Worm (Caenorhabditis elegans) whole organism, young adult: ENCODE results near the gene C36B7.4.

Experiments
- B0035.1 ChIP-seq: sonication (generic microtip); optimal IDR thresholded peaks from 2 replicates; lab custom pipeline; 2016; ENCODE audit warnings: missing genetic modification characterization, mild to moderate bottlenecking, missing compliant biosample characterization, missing genotype, missing genetic modification reagents
- F33H1.4 ChIP-seq: fragments of 200-800 bp; sonication (Bioruptor generic); IDR thresholded peaks from 2 replicates; pipeline ENCODE4 v1.3.6; 2022; ENCODE audit warnings: missing genetic modification reagents, missing genetic modification characterization, missing compliant biosample characterization
- F37B4.10 ChIP-seq: fragments of 200-800 bp; sonication (Bioruptor generic); IDR thresholded peaks from 2 replicates; pipeline ENCODE4 v1.3.6; 2022; ENCODE audit warnings: missing genetic modification characterization, missing compliant biosample characterization
- K11D2.4 ChIP-seq: fragments of 200-800 bp; sonication (Bioruptor generic); IDR thresholded peaks from 2 replicates; pipeline ENCODE4 v1.3.6; 2022; ENCODE audit warnings: missing genetic modification reagents, missing genetic modification characterization, missing compliant biosample characterization
- Y53F4B.3 ChIP-seq: fragments of 200-800 bp; sonication (Bioruptor generic); IDR thresholded peaks from 2 replicates; pipeline ENCODE4 v1.3.6; 2022; ENCODE audit warnings: missing genetic modification reagents, missing genetic modification characterization, missing compliant biosample characterization
- Y53G8AR.9 ChIP-seq: fragments of 200-800 bp; sonication (Bioruptor generic); conservative IDR thresholded peaks from 2 replicates; pipeline ENCODE4 v1.3.6; 2022; ENCODE audit warnings: missing genetic modification reagents, missing genetic modification characterization, missing compliant biosample characterization
- Y67H2A.10 ChIP-seq: fragments of 200-800 bp; sonication (Bioruptor generic); conservative IDR thresholded peaks from 2 replicates; pipeline ENCODE4 v1.3.6; 2022; ENCODE audit warnings: missing genetic modification reagents, missing genetic modification characterization, missing compliant biosample characterization
- ZK185.1 ChIP-seq: sonication (generic microtip); optimal IDR thresholded peaks from 2 replicates; lab custom pipeline; 2016; ENCODE audit warnings: mild to moderate bottlenecking, missing genetic modification characterization, missing compliant biosample characterization; ENCODE audit not compliant: poor library complexity, severe bottlenecking
- akir-1 ChIP-seq: fragments of 200-800 bp; sonication (Bioruptor generic); optimal IDR thresholded peaks from 2 replicates; lab custom pipeline; 2018; ENCODE audit warnings: mild to moderate bottlenecking, missing genetic modification characterization, moderate library complexity, missing compliant biosample characterization
- atf-7 ChIP-seq: sonication (generic microtip); optimal IDR thresholded peaks from 2 replicates; lab custom pipeline; 2017; ENCODE audit warnings: mild to moderate bottlenecking, missing genetic modification characterization, missing compliant biosample characterization
- cebp-2 ChIP-seq: fragments of 200-800 bp; sonication (Bioruptor generic); IDR thresholded peaks from 2 replicates; pipeline ENCODE4 v1.3.6; 2022; ENCODE audit warnings: missing genetic modification characterization, missing compliant biosample characterization
- ceh-100 ChIP-seq: fragments of 200-800 bp; sonication (Bioruptor generic); IDR thresholded peaks from 2 replicates; pipeline ENCODE4 v1.3.6; 2022; ENCODE audit warnings: missing genetic modification reagents, missing genetic modification characterization, missing compliant biosample characterization
- ceh-40 ChIP-seq: fragments of 200-800 bp; sonication (Bioruptor generic); IDR thresholded peaks from 2 replicates; pipeline ENCODE4 v1.3.6; 2022; ENCODE audit warnings: missing genetic modification characterization, missing compliant biosample characterization
- ceh-58 ChIP-seq: fragments of 200-800 bp; sonication (Bioruptor generic); IDR thresholded peaks from 2 replicates; pipeline ENCODE4 v1.3.6; 2022; ENCODE audit warnings: missing genetic modification characterization, missing compliant biosample characterization
- dpl-1 ChIP-seq: fragments of 150-350 bp; optimal IDR thresholded peaks from 2 replicates; lab custom pipeline; 2014; ENCODE audit warnings: missing biosample characterization, missing genetic modification reagents, missing genetic modification characterization
- efl-1 ChIP-seq: fragments of 150-350 bp; optimal IDR thresholded peaks from 2 replicates; lab custom pipeline; 2014; ENCODE audit warnings: missing biosample characterization, missing genetic modification reagents, missing genetic modification characterization
- ekl-4 ChIP-seq: fragments of 200-800 bp; sonication (Bioruptor generic); IDR thresholded peaks from 2 replicates; pipeline ENCODE4 v1.3.6; 2022; ENCODE audit warnings: missing genetic modification reagents, missing genetic modification characterization, missing compliant biosample characterization
- ets-4 ChIP-seq: fragments of 200-800 bp; sonication (Bioruptor generic); optimal IDR thresholded peaks from 2 replicates; lab custom pipeline; 2018; ENCODE audit warnings: mild to moderate bottlenecking, missing genetic modification characterization, missing compliant biosample characterization
- fkh-3 ChIP-seq: sonication (generic microtip); optimal IDR thresholded peaks from 2 replicates; lab custom pipeline; 2016; ENCODE audit warnings: mild to moderate bottlenecking, missing genetic modification characterization, missing compliant biosample characterization
- hlh-12 ChIP-seq: sonication (generic microtip); optimal IDR thresholded peaks from 2 replicates; lab custom pipeline; 2016; ENCODE audit warnings: missing genetic modification characterization, missing compliant biosample characterization
- hsf-1 ChIP-seq: fragments of 200-800 bp; sonication (Bioruptor generic); IDR thresholded peaks from 2 replicates; pipeline ENCODE4 v1.3.6; 2022; ENCODE audit warnings: missing genetic modification reagents, missing genetic modification characterization, missing compliant biosample characterization
- mcd-1 ChIP-seq: fragments of 200-800 bp; sonication (Bioruptor generic); IDR thresholded peaks from 2 replicates; pipeline ENCODE4 v1.3.6; 2022; ENCODE audit warnings: missing genetic modification reagents, missing genetic modification characterization, missing compliant biosample characterization
- mel-28 ChIP-seq: sonication (generic microtip); optimal IDR thresholded peaks from 2 replicates; lab custom pipeline; 2016; ENCODE audit warnings: borderline replicate concordance, mild to moderate bottlenecking, missing genetic modification characterization, missing compliant biosample characterization
- mes-4 ChIP-seq: sonication (generic microtip); optimal IDR thresholded peaks from 2 replicates; lab custom pipeline; 2016; ENCODE audit warnings: missing genotype, missing genetic modification characterization, missing compliant biosample characterization
- nfya-1 ChIP-seq: sonication (generic microtip); optimal IDR thresholded peaks from 2 replicates; lab custom pipeline; 2017; ENCODE audit warnings: antibody characterized with exemption, missing compliant biosample characterization, missing genetic modification characterization, borderline replicate concordance; ENCODE audit not compliant: insufficient read depth
- nfyb-1 ChIP-seq: fragments of 200-800 bp; sonication (Bioruptor generic); IDR thresholded peaks from 2 replicates; pipeline ENCODE4 v1.3.6; 2022; ENCODE audit warnings: missing genetic modification reagents, missing genetic modification characterization, missing compliant biosample characterization
- nhr-27 ChIP-seq: fragments of 200-800 bp; sonication (Bioruptor generic); optimal IDR thresholded peaks from 2 replicates; lab custom pipeline; 2018; ENCODE audit warnings: mild to moderate bottlenecking, missing genetic modification characterization, moderate library complexity, missing compliant biosample characterization
- nhr-80 ChIP-seq: sonication (generic microtip); optimal IDR thresholded peaks from 2 replicates; lab custom pipeline; 2016; ENCODE audit warnings: missing genetic modification characterization, missing compliant biosample characterization
- pbrm-1 ChIP-seq: fragments of 200-800 bp; sonication (Bioruptor generic); IDR thresholded peaks from 2 replicates; pipeline ENCODE4 v1.3.6; 2022; ENCODE audit warnings: missing genetic modification reagents, missing genetic modification characterization, missing compliant biosample characterization
- rcor-1 ChIP-seq: fragments of 200-800 bp; sonication (Bioruptor generic); IDR thresholded peaks from 2 replicates; pipeline ENCODE4 v1.3.6; 2022; ENCODE audit warnings: missing genetic modification reagents, missing genetic modification characterization, missing compliant biosample characterization
- rec-8 ChIP-seq, 2 experiments: sonication (generic microtip); optimal IDR thresholded peaks; 2 replicates each; lab custom pipeline; 2016; ENCODE audit warnings: mild to moderate bottlenecking in 2 of 2, missing genetic modification characterization in 2 of 2, missing genetic modification reagents in 2 of 2, missing genotype in 2 of 2, missing biosample characterization in 1 of 2, missing compliant biosample characterization in 1 of 2, moderate library complexity in 1 of 2
- somi-1 ChIP-seq: fragments of 200-800 bp; sonication (Bioruptor generic); optimal IDR thresholded peaks from 2 replicates; lab custom pipeline; 2018; ENCODE audit warnings: mild to moderate bottlenecking, missing genetic modification characterization, missing compliant biosample characterization
- tlf-1 ChIP-seq: fragments of 200-800 bp; sonication (Bioruptor generic); optimal IDR thresholded peaks from 2 replicates; lab custom pipeline; 2018; ENCODE audit warnings: mild to moderate bottlenecking, missing genetic modification characterization, missing compliant biosample characterization
- unc-62 ChIP-seq: fragments of 150-350 bp; optimal IDR thresholded peaks from 2 replicates; lab custom pipeline; 2014; ENCODE audit warnings: missing biosample characterization, missing genetic modification reagents, missing genetic modification characterization
- zfh-2 ChIP-seq: fragments of 200-800 bp; sonication (Bioruptor generic); conservative IDR thresholded peaks from 2 replicates; pipeline ENCODE4 v1.3.6; 2022; ENCODE audit warnings: missing genetic modification reagents, missing genetic modification characterization, missing compliant biosample characterization
- ztf-26 ChIP-seq: sonication (generic microtip); optimal IDR thresholded peaks from 2 replicates; lab custom pipeline; 2017; ENCODE audit warnings: missing genetic modification characterization, missing compliant biosample characterization
- ztf-28 ChIP-seq: fragments of 200-800 bp; sonication (Bioruptor generic); IDR thresholded peaks from 2 replicates; pipeline ENCODE4 v1.3.6; 2022; ENCODE audit warnings: missing genetic modification reagents, missing genetic modification characterization, missing compliant biosample characterization

The C36B7.4 gene

ce11 chrX:7067250-7067958 is 18.4 kb downstream of the C36B7.4 start:
- no peak for TF ChIP-seq unc-62 (GFP tag; lab: Kevin White, UChicago)
- no peak for TF ChIP-seq ztf-28 (GFP tag; lab: Robert Waterston, UW)
- no peak for TF ChIP-seq tlf-1 (GFP tag; lab: Kevin White, UChicago)
- 0 out of 2 replicates have a peak, but pooled peaks have one; percentile 5 for TF ChIP-seq mcd-1 (GFP tag; lab: Robert Waterston, UW)
- no peak for TF ChIP-seq efl-1 (GFP tag; lab: Kevin White, UChicago)
- TF ChIP-seq hlh-12: no peak
- no peak for TF ChIP-seq Y53F4B.3 (GFP tag; lab: Robert Waterston, UW)
- 0 out of 2 replicates have a peak, but pooled peaks have one; percentile 8 for TF ChIP-seq nfyb-1
- no peak for TF ChIP-seq B0035.1 (tag; lab: Kevin White, UChicago)
- TF ChIP-seq Y67H2A.10 (GFP tag; lab: Robert Waterston, UW): no peak
- no peak for TF ChIP-seq Y53G8AR.9 (GFP tag; lab: Robert Waterston, UW)
- no peak for TF ChIP-seq F37B4.10 (GFP tag; lab: Robert Waterston, UW)
- TF ChIP-seq ztf-26 (tag; lab: Kevin White, UChicago): no peak
- TF ChIP-seq nhr-27 (tag; lab: Kevin White, UChicago): no peak
- TF ChIP-seq zfh-2 (GFP tag; lab: Robert Waterston, UW): peak; percentile 58; the same call in 1 of the 2 replicates
- TF ChIP-seq ceh-40 (GFP tag; lab: Robert Waterston, UW): no peak

DNA sequence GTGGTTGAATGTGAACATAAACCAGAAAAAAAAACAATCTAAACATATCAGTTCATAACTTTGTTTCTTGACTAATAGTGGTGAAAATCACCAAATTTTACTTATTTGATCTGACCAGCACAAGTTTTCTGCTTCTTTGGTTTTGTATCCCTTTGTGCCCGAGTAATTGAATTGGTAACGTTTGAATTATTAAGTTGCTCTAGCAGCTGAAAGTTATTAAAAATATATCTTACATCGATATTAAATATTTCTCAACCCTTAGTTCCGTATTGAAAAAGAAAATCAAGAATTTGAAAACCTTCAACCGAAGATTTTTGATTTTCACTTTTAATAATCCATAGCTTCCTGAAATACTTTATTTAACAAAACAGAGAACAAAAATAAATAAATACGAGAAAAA is 19.8 kb downstream of the C36B7.4 start:
- TF ChIP-seq pbrm-1 (GFP tag; lab: Robert Waterston, UW): no peak
- no peak for TF ChIP-seq atf-7 (tag; lab: Kevin White, UChicago)
- no peak for TF ChIP-seq rec-8 (tag; optimal IDR thresholded peaks at IDR 0.05; lab: Kevin White, UChicago)
- no peak for TF ChIP-seq fkh-3
- TF ChIP-seq mel-28: no peak
- TF ChIP-seq ztf-28 (GFP tag; lab: Robert Waterston, UW): no peak
- TF ChIP-seq ceh-58: no peak
- TF ChIP-seq, all 124 proteins: peak for 0

ce11 chrX:7063236-7063635 is 22.6 kb downstream of the C36B7.4 start, which contains the start of gene B0403.3:
B0403.3 (minus strand) TSS chrX:7063336.
- TF ChIP-seq cebp-2 (0 out of 2 replicates have a peak, but pooled peaks have one; percentile 21), ceh-58 (no peak)

- TF ChIP-seq ztf-28 (GFP tag; lab: Robert Waterston, UW) (no peak), nhr-80 (tag; lab: Kevin White, UChicago) (peak; percentile 21)
These were observed 24.5 kb downstream of the C36B7.4 start for ce11 chrX:7061265-7061664.

- TF ChIP-seq nfya-1 (tag; lab: Kevin White, UChicago) (no peak), tlf-1 (GFP tag; lab: Kevin White, UChicago) (no peak), rcor-1 (GFP tag; lab: Robert Waterston, UW) (no peak), dpl-1 (GFP tag; lab: Kevin White, UChicago) (no peak), ceh-100 (GFP tag; lab: Robert Waterston, UW) (no peak), hsf-1 (GFP tag; lab: Robert Waterston, UW) (no peak), Y53F4B.3 (GFP tag; lab: Robert Waterston, UW) (no peak), Y53G8AR.9 (GFP tag; lab: Robert Waterston, UW) (no peak), F33H1.4 (GFP tag; lab: Robert Waterston, UW) (no peak), B0035.1 (tag; lab: Kevin White, UChicago) (no peak), mel-28 (no peak), somi-1 (GFP tag; lab: Kevin White, UChicago) (no peak), cebp-2 (no peak), ekl-4 (GFP tag; lab: Robert Waterston, UW) (no peak), ZK185.1 (tag; lab: Kevin White, UChicago) (no peak), mcd-1 (GFP tag; lab: Robert Waterston, UW) (no peak), mes-4 (no peak), K11D2.4 (GFP tag; lab: Robert Waterston, UW) (no peak), ets-4 (GFP tag; lab: Kevin White, UChicago) (no peak), akir-1 (GFP tag; lab: Kevin White, UChicago) (no peak)
These were observed 28.5 kb downstream of the C36B7.4 start, which contains the start of gene B0403.5 for ce11 chrX:7057357-7057756. B0403.5 (plus strand) TSS chrX:7057724.
